Worm (Caenorhabditis elegans) whole organism, young adult: ENCODE data around the gene Y44A6B.3.

ENCODE experiments used
- C17E4.6 ChIP-seq: fragments of 200-800 bp; sonication (Bioruptor generic); IDR thresholded peaks from 2 replicates; pipeline ENCODE4 v1.3.6; 2022; ENCODE audit warnings: missing genetic modification reagents, missing genetic modification characterization, missing compliant biosample characterization
- F22D6.2 ChIP-seq: sonication (generic microtip); optimal IDR thresholded peaks from 2 replicates; lab custom pipeline; 2016; ENCODE audit warnings: mild to moderate bottlenecking, missing genetic modification characterization, missing compliant biosample characterization
- F23B12.7 ChIP-seq: sonication (generic microtip); optimal IDR thresholded peaks from 2 replicates; lab custom pipeline; 2017; ENCODE audit warnings: missing genetic modification characterization, mild to moderate bottlenecking, missing compliant biosample characterization, antibody characterized with exemption, moderate library complexity; ENCODE audit not compliant: insufficient read depth
- F33H1.4 ChIP-seq: fragments of 200-800 bp; sonication (Bioruptor generic); IDR thresholded peaks from 2 replicates; pipeline ENCODE4 v1.3.6; 2022; ENCODE audit warnings: missing genetic modification reagents, missing genetic modification characterization, missing compliant biosample characterization
- F37B4.10 ChIP-seq: fragments of 200-800 bp; sonication (Bioruptor generic); IDR thresholded peaks from 2 replicates; pipeline ENCODE4 v1.3.6; 2022; ENCODE audit warnings: missing genetic modification characterization, missing compliant biosample characterization
- F52B5.7 ChIP-seq: sonication (generic microtip); optimal IDR thresholded peaks from 2 replicates; lab custom pipeline; 2016; ENCODE audit warnings: mild to moderate bottlenecking, missing genetic modification characterization, missing compliant biosample characterization
- Y95B8A.8 ChIP-seq: fragments of 200-800 bp; sonication (Bioruptor generic); IDR thresholded peaks from 2 replicates; pipeline ENCODE4 v1.3.6; 2022; ENCODE audit warnings: missing genetic modification reagents, missing genetic modification characterization, missing compliant biosample characterization
- akir-1 ChIP-seq: fragments of 200-800 bp; sonication (Bioruptor generic); optimal IDR thresholded peaks from 2 replicates; lab custom pipeline; 2018; ENCODE audit warnings: mild to moderate bottlenecking, missing genetic modification characterization, moderate library complexity, missing compliant biosample characterization
- ama-1 ChIP-seq, 3 experiments: fragments of 150-350 bp in 1 of 3; sonication (generic microtip) in 2 of 3; optimal IDR thresholded peaks; 2 replicates each; lab custom pipeline; 2014 to 2018; ENCODE audit warnings: missing biosample characterization in 2 of 3, missing genetic modification characterization in 2 of 3, missing genetic modification reagents in 2 of 3
- aptf-3 ChIP-seq: fragments of 200-800 bp; sonication (Bioruptor generic); IDR thresholded peaks from 2 replicates; pipeline ENCODE4 v1.3.6; 2022; ENCODE audit warnings: missing genetic modification characterization, missing compliant biosample characterization
- bed-2 ChIP-seq: fragments of 200-800 bp; sonication (Bioruptor generic); IDR thresholded peaks from 2 replicates; pipeline ENCODE4 v1.3.6; 2022; ENCODE audit warnings: missing genetic modification reagents, missing genetic modification characterization, missing compliant biosample characterization
- ccch-3 ChIP-seq: fragments of 200-800 bp; sonication (Bioruptor generic); optimal IDR thresholded peaks from 2 replicates; lab custom pipeline; 2018; ENCODE audit warnings: mild to moderate bottlenecking, missing genetic modification characterization, missing compliant biosample characterization
- ceh-27 ChIP-seq: fragments of 200-800 bp; sonication (Bioruptor generic); optimal IDR thresholded peaks from 2 replicates; lab custom pipeline; 2018; ENCODE audit warnings: mild to moderate bottlenecking, missing genetic modification characterization, moderate library complexity, missing compliant biosample characterization
- egl-44 ChIP-seq: fragments of 200-800 bp; sonication (Bioruptor generic); IDR thresholded peaks from 2 replicates; pipeline ENCODE4 v1.3.6; 2022; ENCODE audit warnings: missing genetic modification reagents, missing genetic modification characterization, missing compliant biosample characterization
- egrh-3 ChIP-seq: fragments of 200-800 bp; sonication (Bioruptor generic); IDR thresholded peaks from 2 replicates; pipeline ENCODE4 v1.3.6; 2022; ENCODE audit warnings: missing genetic modification reagents, missing genetic modification characterization, missing compliant biosample characterization
- ets-4 ChIP-seq: fragments of 200-800 bp; sonication (Bioruptor generic); optimal IDR thresholded peaks from 2 replicates; lab custom pipeline; 2018; ENCODE audit warnings: mild to moderate bottlenecking, missing genetic modification characterization, missing compliant biosample characterization
- hlh-26 ChIP-seq: fragments of 200-800 bp; sonication (Bioruptor generic); conservative IDR thresholded peaks from 2 replicates; pipeline ENCODE4 v1.3.6; 2022; ENCODE audit warnings: missing genetic modification reagents, missing genetic modification characterization, missing compliant biosample characterization
- lag-1 ChIP-seq: fragments of 200-800 bp; sonication (Bioruptor generic); IDR thresholded peaks from 2 replicates; pipeline ENCODE4 v1.3.6; 2022; ENCODE audit warnings: missing genetic modification reagents, missing genetic modification characterization, missing compliant biosample characterization
- lsl-1 ChIP-seq: fragments of 200-800 bp; sonication (Bioruptor generic); optimal IDR thresholded peaks from 2 replicates; lab custom pipeline; 2018; ENCODE audit warnings: mild to moderate bottlenecking, missing genetic modification characterization, moderate library complexity, missing compliant biosample characterization
- lsy-27 ChIP-seq: sonication (generic microtip); optimal IDR thresholded peaks from 2 replicates; lab custom pipeline; 2017; ENCODE audit warnings: missing genetic modification characterization, mild to moderate bottlenecking, missing compliant biosample characterization, antibody characterized with exemption, missing genotype, borderline replicate concordance; ENCODE audit not compliant: insufficient read depth
- madf-8 ChIP-seq: fragments of 200-800 bp; sonication (Bioruptor generic); conservative IDR thresholded peaks from 2 replicates; pipeline ENCODE4 v1.3.6; 2022; ENCODE audit warnings: missing genetic modification reagents, missing genetic modification characterization, missing compliant biosample characterization
- nfya-2 ChIP-seq: fragments of 200-800 bp; sonication (Bioruptor generic); IDR thresholded peaks from 2 replicates; pipeline ENCODE4 v1.3.6; 2022; ENCODE audit warnings: missing genetic modification reagents, missing genetic modification characterization, missing compliant biosample characterization
- nhr-27 ChIP-seq: fragments of 200-800 bp; sonication (Bioruptor generic); optimal IDR thresholded peaks from 2 replicates; lab custom pipeline; 2018; ENCODE audit warnings: mild to moderate bottlenecking, missing genetic modification characterization, moderate library complexity, missing compliant biosample characterization
- nhr-90 ChIP-seq: sonication (generic microtip); optimal IDR thresholded peaks from 2 replicates; lab custom pipeline; 2016; ENCODE audit warnings: missing genotype, mild to moderate bottlenecking, missing genetic modification characterization, missing compliant biosample characterization
- sdz-38 ChIP-seq: sonication (generic microtip); optimal IDR thresholded peaks from 2 replicates; lab custom pipeline; 2016; ENCODE audit warnings: missing genotype, missing genetic modification characterization, missing compliant biosample characterization
- snpc-1.3 ChIP-seq: sonication (generic microtip); optimal IDR thresholded peaks from 2 replicates; lab custom pipeline; 2017; ENCODE audit warnings: missing genetic modification characterization, mild to moderate bottlenecking, missing compliant biosample characterization, antibody characterized with exemption, moderate library complexity, missing genotype, missing genetic modification reagents; ENCODE audit not compliant: insufficient read depth
- snpc-3.4 ChIP-seq: sonication (generic microtip); optimal IDR thresholded peaks from 2 replicates; lab custom pipeline; 2017; ENCODE audit warnings: missing genetic modification characterization, mild to moderate bottlenecking, missing compliant biosample characterization, antibody characterized with exemption, moderate library complexity, missing genotype, missing genetic modification reagents
- snpc-4 ChIP-seq, 5 experiments: fragments of 150-350 bp in 1 of 5; sonication (generic microtip) in 4 of 5; optimal IDR thresholded peaks; 2 replicates each; lab custom pipeline; 2014 to 2018; ENCODE audit warnings: missing genetic modification characterization in 5 of 5, missing biosample characterization in 3 of 5, antibody characterized with exemption in 2 of 5, mild to moderate bottlenecking in 2 of 5, missing compliant biosample characterization in 2 of 5, missing genotype in 2 of 5, moderate library complexity in 2 of 5, missing genetic modification reagents in 1 of 5
- somi-1 ChIP-seq: fragments of 200-800 bp; sonication (Bioruptor generic); optimal IDR thresholded peaks from 2 replicates; lab custom pipeline; 2018; ENCODE audit warnings: mild to moderate bottlenecking, missing genetic modification characterization, missing compliant biosample characterization
- zfh-2 ChIP-seq: fragments of 200-800 bp; sonication (Bioruptor generic); conservative IDR thresholded peaks from 2 replicates; pipeline ENCODE4 v1.3.6; 2022; ENCODE audit warnings: missing genetic modification reagents, missing genetic modification characterization, missing compliant biosample characterization
- ztf-3 ChIP-seq: fragments of 200-800 bp; sonication (Bioruptor generic); optimal IDR thresholded peaks from 2 replicates; lab custom pipeline; 2018; ENCODE audit warnings: mild to moderate bottlenecking, missing genetic modification characterization, missing compliant biosample characterization
- ztf-6 ChIP-seq: fragments of 200-800 bp; sonication (Bioruptor generic); IDR thresholded peaks from 2 replicates; pipeline ENCODE4 v1.3.6; 2022; ENCODE audit warnings: missing genetic modification reagents, missing genetic modification characterization, missing compliant biosample characterization

The Y44A6B.3 gene

ce11 chrV:20608688-20609087 is 29.6 kb downstream of the Y44A6B.3 start, which contains the start of gene ttr-12:
Gene ttr-12 (minus strand): TSS chrV:20608788.
- no peak for TF ChIP-seq bed-2 (GFP tag; lab: Robert Waterston, UW)
- TF ChIP-seq aptf-3 (GFP tag; lab: Robert Waterston, UW), result no peak
- TF ChIP-seq F52B5.7 (tag; lab: Kevin White, UChicago), result no peak
- TF ChIP-seq ets-4 (GFP tag; lab: Kevin White, UChicago), result no peak
- TF ChIP-seq ztf-6 (GFP tag; lab: Robert Waterston, UW), result no peak
- TF ChIP-seq, all 124 proteins: peak for 0

DNA sequence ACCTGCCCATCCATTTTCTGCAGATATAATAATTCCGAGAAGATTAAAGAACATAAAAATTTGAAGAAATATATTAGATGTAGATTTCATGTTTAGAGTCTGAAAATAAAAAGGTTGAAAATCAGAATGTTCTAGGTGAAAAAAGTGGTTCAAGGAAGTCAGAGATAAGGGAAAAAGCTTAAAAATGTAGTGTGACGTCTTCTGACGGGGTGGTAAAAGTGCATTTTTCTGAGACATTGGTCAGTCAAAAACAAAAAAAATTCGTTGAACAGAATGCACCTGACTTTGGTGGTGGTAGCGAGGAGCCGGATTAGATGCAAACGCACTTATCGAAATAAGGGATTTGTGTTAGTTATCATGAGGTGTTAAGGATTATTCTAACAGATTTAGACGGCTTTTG is 31.6 kb downstream of the Y44A6B.3 start, which contains the start of gene F46B3.23:
Gene F46B3.23, minus strand, starts transcription at position 101 of the 400 bp plus-strand sequence.
- no peak for TF ChIP-seq snpc-4 (GFP tag; optimal IDR thresholded peaks at IDR 0.05; lab: Kevin White, UChicago)
- no peak for TF ChIP-seq snpc-4 (tag; optimal IDR thresholded peaks at IDR 0.05; lab: Kevin White, UChicago)
- no peak for TF ChIP-seq hlh-26 (GFP tag; lab: Robert Waterston, UW)
- TF ChIP-seq F33H1.4, result no peak
- no peak for TF ChIP-seq somi-1 (GFP tag; lab: Kevin White, UChicago)

ce11 chrV:20605812-20606211 is 32.4 kb downstream of the Y44A6B.3 start:
- TF ChIP-seq zfh-2 (GFP tag; lab: Robert Waterston, UW), result peak; percentile 26; the same call in 1 of the 2 replicates

DNA sequence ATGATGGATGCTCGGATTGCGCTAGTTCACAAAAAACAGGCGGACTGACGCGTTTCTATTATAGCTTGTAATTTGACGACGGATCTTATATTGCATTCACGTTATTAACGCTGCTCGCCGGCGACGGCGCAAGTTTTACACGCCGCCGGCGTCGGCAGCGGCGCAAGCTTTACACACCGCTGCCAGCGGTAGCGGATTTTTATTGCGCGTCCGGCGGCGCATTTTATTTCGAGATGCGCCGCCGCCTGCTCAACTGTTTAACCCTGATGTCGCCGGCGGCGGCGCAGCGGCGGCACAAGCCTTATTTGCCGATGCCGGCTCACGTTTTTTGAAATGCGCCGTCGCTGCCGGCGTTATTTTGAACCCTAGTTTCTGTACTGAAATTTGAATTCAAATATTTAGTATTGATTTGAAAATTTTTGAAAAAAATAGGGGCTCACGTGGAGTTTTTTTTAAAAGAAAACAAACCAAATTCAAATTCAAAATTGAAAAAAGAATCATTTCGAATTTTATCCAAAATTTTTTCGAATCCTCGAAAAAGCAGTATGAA is 33.6 kb downstream of the Y44A6B.3 start, which contains the start of gene ttr-57:
Gene ttr-57, plus strand, starts transcription at position 500 of the 550 bp plus-strand sequence.
- TF ChIP-seq F22D6.2 (no peak), zfh-2 (GFP tag; lab: Robert Waterston, UW) (peak; percentile 84), nfya-2 (GFP tag; lab: Robert Waterston, UW) (no peak), egrh-3 (GFP tag; lab: Robert Waterston, UW) (peak; percentile 57; the same call in 1 of the 2 replicates)

DNA sequence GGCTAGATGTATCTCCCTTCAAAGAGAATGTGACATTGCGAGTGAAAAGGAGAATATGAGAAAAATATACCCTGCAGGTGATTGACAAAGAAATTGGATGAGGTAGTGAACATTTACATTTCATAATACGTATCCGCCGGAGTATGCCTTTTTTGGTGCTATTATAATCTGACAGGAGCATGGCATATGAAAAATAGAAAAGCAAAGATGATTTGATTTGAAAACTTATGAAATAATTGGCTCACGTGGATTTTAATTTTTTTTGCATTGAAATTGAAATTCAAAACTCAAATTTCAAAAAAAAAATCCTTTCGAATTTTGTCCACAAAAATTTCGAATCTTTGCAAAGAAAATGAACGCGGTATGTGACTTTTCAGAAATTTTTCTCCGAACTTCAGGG is 35.2 kb downstream of the Y44A6B.3 start, which contains the start of gene ttr-11:
Gene ttr-11, plus strand, starts transcription at position 301 of the 400 bp plus-strand sequence.
- TF ChIP-seq lsy-27 (tag; lab: Kevin White, UChicago) (no peak), akir-1 (GFP tag; lab: Kevin White, UChicago) (no peak), Y95B8A.8 (GFP tag; lab: Robert Waterston, UW) (no peak)

- peak; percentile 55; the same call in 1 of the 2 replicates for TF ChIP-seq zfh-2 (GFP tag; lab: Robert Waterston, UW)
- TF ChIP-seq F37B4.10 (GFP tag; lab: Robert Waterston, UW), result no peak
- TF ChIP-seq sdz-38 (tag; lab: Kevin White, UChicago), result no peak
- TF ChIP-seq lag-1 (GFP tag; lab: Robert Waterston, UW), result 0 out of 2 replicates have a peak, but pooled peaks have one; percentile 75
- no peak for TF ChIP-seq ztf-6 (GFP tag; lab: Robert Waterston, UW)
- no peak for TF ChIP-seq lsl-1 (GFP tag; lab: Kevin White, UChicago)
- TF ChIP-seq ama-1 (optimal IDR thresholded peaks at IDR 0.05; lab: Kevin White, UChicago), result no peak
- no peak for TF ChIP-seq ama-1 (GFP tag; optimal IDR thresholded peaks at IDR 0.05; lab: Kevin White, UChicago)
- TF ChIP-seq, all 124 proteins: peak for 2
Observed at ce11 chrV:20600704-20601103, 37.5 kb downstream of the Y44A6B.3 start.

DNA sequence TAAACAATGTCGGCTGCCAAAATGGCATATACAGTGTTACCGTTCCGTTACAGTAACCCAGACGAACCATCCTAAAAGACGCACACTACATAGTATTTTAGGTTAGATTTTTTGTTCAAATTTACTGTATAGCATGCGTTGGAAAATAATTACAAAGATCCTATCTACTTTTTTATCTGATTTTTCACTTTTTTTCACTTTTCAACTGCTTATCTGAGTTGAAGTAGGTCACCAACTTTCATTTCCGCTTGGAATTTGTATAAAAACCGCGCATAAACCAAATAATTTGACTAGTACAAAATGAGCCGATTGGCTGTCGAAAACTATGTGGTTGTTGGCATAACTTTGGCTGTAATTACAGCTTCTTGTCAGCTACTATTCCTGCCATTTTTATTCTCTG is 38.4 kb downstream of the Y44A6B.3 start, which contains the start of gene col-163:
Gene col-163, plus strand, starts transcription at position 301 of the 400 bp plus-strand sequence.
- TF ChIP-seq ztf-3 (GFP tag; lab: Kevin White, UChicago), result no peak
- no peak for TF ChIP-seq F23B12.7 (tag; lab: Kevin White, UChicago)
- TF ChIP-seq lsy-27 (tag; lab: Kevin White, UChicago), result no peak
- TF ChIP-seq nhr-27 (tag; lab: Kevin White, UChicago), result no peak
- no peak for TF ChIP-seq egl-44
- no peak for TF ChIP-seq nhr-90
- no peak for TF ChIP-seq C17E4.6 (GFP tag; lab: Robert Waterston, UW)
- TF ChIP-seq ccch-3 (GFP tag; lab: Kevin White, UChicago), result no peak
- no peak for TF ChIP-seq snpc-3.4 (tag; lab: Kevin White, UChicago)
- no peak for TF ChIP-seq madf-8 (GFP tag; lab: Robert Waterston, UW)
- TF ChIP-seq ceh-27 (GFP tag; lab: Kevin White, UChicago), result no peak
- TF ChIP-seq snpc-1.3 (tag; lab: Kevin White, UChicago), result no peak
- TF ChIP-seq, all 124 proteins: peak for 0
